Worm (Caenorhabditis elegans) whole organism, midembryonic: ENCODE data around the gene nuo-4.

Experiments
- T22C8.4 ChIP-seq: fragments of 200-800 bp; sonication (Bioruptor generic); IDR thresholded peaks from 2 replicates; pipeline ENCODE4 v1.3.6; 2022; ENCODE audit warnings: missing genetic modification characterization, missing compliant biosample characterization
- cog-1 ChIP-seq: sonication (generic microtip); optimal IDR thresholded peaks from 2 replicates; lab custom pipeline; 2016; ENCODE audit warnings: missing genetic modification characterization, missing compliant biosample characterization
- flt-1 ChIP-seq: fragments of 200-800 bp; sonication (Bioruptor generic); IDR thresholded peaks from 2 replicates; pipeline ENCODE4 v1.3.6; 2022; ENCODE audit warnings: missing genetic modification characterization, missing compliant biosample characterization
- klf-2 ChIP-seq: fragments of 200-800 bp; sonication (Bioruptor generic); conservative IDR thresholded peaks from 2 replicates; pipeline ENCODE4 v1.3.6; 2022; ENCODE audit warnings: missing genetic modification reagents, missing genetic modification characterization, missing compliant biosample characterization
- med-1 ChIP-seq: sonication (generic microtip); optimal IDR thresholded peaks from 2 replicates; lab custom pipeline; 2017; ENCODE audit warnings: missing genetic modification characterization, mild to moderate bottlenecking, missing compliant biosample characterization, antibody characterized with exemption, missing genetic modification reagents; ENCODE audit not compliant: insufficient read depth
- tab-1 ChIP-seq: fragments of 200-800 bp; sonication (Bioruptor generic); IDR thresholded peaks from 2 replicates; pipeline ENCODE4 v1.3.6; 2022; ENCODE audit warnings: missing genetic modification characterization, missing compliant biosample characterization
- ztf-29 ChIP-seq: fragments of 200-800 bp; sonication (Bioruptor generic); IDR thresholded peaks from 2 replicates; pipeline ENCODE4 v1.3.6; 2022; ENCODE audit warnings: missing genetic modification reagents, missing genetic modification characterization, missing compliant biosample characterization

- TF ChIP-seq flt-1 (GFP tag; lab: Robert Waterston, UW): no peak
- TF ChIP-seq ztf-29 (GFP tag; lab: Robert Waterston, UW): peak; percentile 69; the same call in 1 of the 2 replicates
- TF ChIP-seq med-1 (GFP tag; lab: Kevin White, UChicago): no peak
- TF ChIP-seq T22C8.4 (GFP tag; lab: Robert Waterston, UW): no peak
- no peak for TF ChIP-seq klf-2 (GFP tag; lab: Robert Waterston, UW)
- peak; percentile 47 for TF ChIP-seq cog-1 (tag; lab: Kevin White, UChicago)
- no peak for TF ChIP-seq tab-1 (GFP tag; lab: Robert Waterston, UW)
These were observed 4.8 kb downstream of the nuo-4 start, which contains the start of gene ogt-1 for ce11 chrIII:7153747-7154238.
